Fruit fly (Drosophila melanogaster): ENCODE measurements around the gene CG15537.

- TF ChIP-seq CTCF (optimal IDR thresholded peaks at IDR 0.05) (no peak), CG8478 (optimal IDR thresholded peaks at IDR 0.05) (no peak)
Observed at dm6 chr3R:30385531-30385930, 57.9 kb downstream of the CG15537 start.
